Worm (Caenorhabditis elegans) whole organism, late embryonic: ENCODE data around the gene F52H2.3.

ENCODE experiments used
- K09A11.1 ChIP-seq: sonication (generic microtip); optimal IDR thresholded peaks from 2 replicates; lab custom pipeline; 2017; ENCODE audit warnings: antibody characterized with exemption, mild to moderate bottlenecking, missing genetic modification characterization, missing compliant biosample characterization; ENCODE audit not compliant: insufficient read depth
- ama-1 ChIP-seq: fragments of 150-350 bp; optimal IDR thresholded peaks from 2 replicates; lab custom pipeline; 2014
- ceh-9 ChIP-seq: sonication (generic microtip); optimal IDR thresholded peaks from 2 replicates; lab custom pipeline; 2016; ENCODE audit warnings: mild to moderate bottlenecking, missing genetic modification characterization, inconsistent platforms, missing compliant biosample characterization
- mec-3 ChIP-seq: sonication (generic microtip); optimal IDR thresholded peaks from 2 replicates; lab custom pipeline; 2016; ENCODE audit warnings: borderline replicate concordance, missing genetic modification characterization, missing compliant biosample characterization
- rnt-1 ChIP-seq: sonication (generic microtip); optimal IDR thresholded peaks from 2 replicates; lab custom pipeline; 2016; ENCODE audit warnings: missing genetic modification characterization, missing compliant biosample characterization
- sox-2 ChIP-seq: fragments of 200-800 bp; sonication (Bioruptor generic); IDR thresholded peaks from 2 replicates; pipeline ENCODE4 v1.3.6; 2022; ENCODE audit warnings: missing genetic modification reagents, missing genetic modification characterization, missing compliant biosample characterization
- unc-55 ChIP-seq: sonication (generic microtip); optimal IDR thresholded peaks from 2 replicates; lab custom pipeline; 2017; ENCODE audit warnings: missing biosample characterization, missing genetic modification reagents, missing genetic modification characterization
- unc-86 ChIP-seq: sonication (generic microtip); optimal IDR thresholded peaks from 2 replicates; lab custom pipeline; 2016; ENCODE audit warnings: missing genetic modification characterization, missing compliant biosample characterization

ce11 chrX:2569040-2569439 is 28.2 kb upstream of the F52H2.3 start:
- TF ChIP-seq unc-55 (no peak), sox-2 (GFP tag; lab: Robert Waterston, UW) (no peak), K09A11.1 (tag; lab: Kevin White, UChicago) (no peak), ama-1 (lab: Kevin White, UChicago) (no peak), mec-3 (no peak), rnt-1 (tag; lab: Kevin White, UChicago) (no peak), unc-86 (no peak), ceh-9 (no peak)
